Worm (Caenorhabditis elegans): Measurements from ENCODE around the gene pqn-75.

Gene pqn-75

DNA sequence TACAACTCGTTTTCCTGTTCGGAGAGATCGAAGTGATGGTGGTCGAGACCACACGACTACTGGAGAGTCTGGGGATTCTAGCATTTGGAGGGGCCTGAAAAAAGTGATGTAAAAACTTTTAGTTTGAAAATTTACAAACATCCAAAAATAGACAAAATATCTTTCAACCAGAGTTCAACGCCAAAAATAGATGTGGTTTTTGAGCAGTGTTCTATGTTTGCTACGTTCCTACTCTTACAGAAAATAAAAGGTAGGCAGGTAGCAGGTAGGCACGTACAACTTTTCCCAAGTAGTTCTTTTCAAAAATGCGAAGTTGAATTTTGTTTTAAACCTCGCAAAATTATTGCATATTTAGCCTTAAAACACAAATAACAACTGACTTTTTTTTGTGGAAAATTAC lies 40.3 kb downstream of the pqn-75 start, which contains the start of gene F49F1.14:
TSS of gene F49F1.14 (minus strand) at position 101 of the 400 bp plus-strand sequence.
- TF ChIP-seq T26A5.8 (tag; optimal IDR thresholded peaks at IDR 0.05): no peak
- no peak for TF ChIP-seq ZK185.1 (tag; optimal IDR thresholded peaks at IDR 0.05; ENCODE audit: poor library complexity, severe bottlenecking)
- TF ChIP-seq nfya-1 (tag; optimal IDR thresholded peaks at IDR 0.05; ENCODE audit: borderline replicate concordance, insufficient read depth): no peak
- no peak for TF ChIP-seq lsl-1 (GFP tag; optimal IDR thresholded peaks at IDR 0.05)
- TF ChIP-seq cebp-1 (GFP tag; IDR thresholded peaks at IDR 0.05): no peak
- TF ChIP-seq cebp-1 (tag; optimal IDR thresholded peaks at IDR 0.05): no peak
- no peak for TF ChIP-seq nhr-179 (tag; optimal IDR thresholded peaks at IDR 0.05)
- no peak for TF ChIP-seq hlh-12 (tag; optimal IDR thresholded peaks at IDR 0.05)

DNA sequence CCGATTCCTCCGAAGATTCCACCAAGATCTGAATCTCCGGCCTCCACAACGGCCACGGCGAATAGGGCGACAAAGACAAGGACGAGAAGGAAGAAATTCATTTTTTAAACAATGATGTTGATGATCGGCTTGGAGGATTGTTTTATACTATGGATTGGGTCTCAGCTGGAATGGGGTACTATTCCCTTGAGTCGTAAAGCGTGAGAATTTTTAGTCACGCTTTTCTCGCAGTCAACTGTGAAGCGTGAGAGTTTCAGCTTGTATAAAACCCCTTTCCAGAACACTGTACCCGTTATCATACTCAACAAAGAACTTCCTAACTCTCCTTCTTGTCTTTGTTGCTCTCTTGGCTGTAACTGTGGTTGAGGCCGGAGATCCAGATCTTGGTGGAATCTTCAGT lies 42.4 kb downstream of the pqn-75 start, which contains the start of gene F49F1.15:
TSS of gene F49F1.15 (minus strand) at position 101 of the 400 bp plus-strand sequence.
- TF ChIP-seq C17E4.6 (GFP tag; IDR thresholded peaks at IDR 0.05): no peak
- TF ChIP-seq tlf-1 (GFP tag; optimal IDR thresholded peaks at IDR 0.05): no peak
- TF ChIP-seq B0019.2 (GFP tag; conservative IDR thresholded peaks at IDR 0.05): no peak
- TF ChIP-seq tbx-9 (tag; optimal IDR thresholded peaks at IDR 0.05; ENCODE audit: borderline replicate concordance): no peak
- TF ChIP-seq nhr-80 (tag; optimal IDR thresholded peaks at IDR 0.05): no peak
- no peak for TF ChIP-seq atf-7 (tag; optimal IDR thresholded peaks at IDR 0.05)
- TF ChIP-seq ceh-58 (GFP tag; IDR thresholded peaks at IDR 0.05): no peak
- no peak for TF ChIP-seq athp-1 (tag; optimal IDR thresholded peaks at IDR 0.05)
- no peak for TF ChIP-seq F33H1.4 (GFP tag; IDR thresholded peaks at IDR 0.05)
- no peak for TF ChIP-seq cebp-1 (GFP tag; IDR thresholded peaks at IDR 0.05)
- TF ChIP-seq cebp-1 (tag; optimal IDR thresholded peaks at IDR 0.05): no peak
- no peak for TF ChIP-seq Y53F4B.3 (GFP tag; IDR thresholded peaks at IDR 0.05)
- TF ChIP-seq madf-3 (GFP tag; IDR thresholded peaks at IDR 0.05): no peak
- TF ChIP-seq B0336.3 (GFP tag; IDR thresholded peaks at IDR 0.05): no peak
- no peak for TF ChIP-seq hmg-20 (GFP tag; IDR thresholded peaks at IDR 0.05)
- TF ChIP-seq egl-18 (GFP tag; IDR thresholded peaks at IDR 0.05): no peak
- TF ChIP-seq let-607 (tag; optimal IDR thresholded peaks at IDR 0.05): no peak

- TF ChIP-seq him-1 (tag; optimal IDR thresholded peaks at IDR 0.05) (no peak), mes-4 (tag; optimal IDR thresholded peaks at IDR 0.05) (no peak), pbrm-1 (GFP tag; IDR thresholded peaks at IDR 0.05) (no peak), aptf-3 (GFP tag; IDR thresholded peaks at IDR 0.05) (no peak), athp-1 (tag; optimal IDR thresholded peaks at IDR 0.05) (no peak)
Observed at ce11 chrIV:4115634-4116033, 43.5 kb downstream of the pqn-75 start, which contains the start of the genes F49F1.4 and F49F1.2. Gene F49F1.4 (minus strand): TSS chrIV:4115734. Gene F49F1.2 (plus strand): TSS chrIV:4115943.

- TF ChIP-seq mxl-1 (tag; optimal IDR thresholded peaks at IDR 0.05) (no peak), nhr-80 (tag; optimal IDR thresholded peaks at IDR 0.05) (peak; percentile 17), sea-2 (GFP tag; IDR thresholded peaks at IDR 0.05) (no peak)
Observed at ce11 chrIV:4117432-4117831, 45.3 kb downstream of the pqn-75 start, which contains the start of gene drd-50. Gene drd-50 (plus strand): TSS chrIV:4117732.

DNA sequence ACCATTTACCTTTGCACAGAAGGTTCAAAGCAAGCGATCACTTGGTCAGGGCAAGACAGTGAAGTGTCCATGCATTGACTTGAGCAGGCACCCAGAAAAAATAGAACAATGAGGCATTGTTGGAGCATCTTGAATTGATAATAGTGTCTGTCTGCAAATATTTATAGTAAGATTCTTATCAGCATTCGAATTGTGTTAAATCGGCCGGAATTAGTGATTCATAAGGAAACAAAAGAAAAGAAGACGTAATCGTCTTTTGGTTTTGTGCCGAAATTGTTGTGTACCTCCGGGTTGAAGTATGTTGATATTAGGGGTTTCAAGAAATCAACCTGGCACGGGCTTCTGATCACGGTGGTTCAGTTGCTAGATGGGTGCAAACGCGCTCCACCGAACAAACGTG lies 48.1 kb downstream of the pqn-75 start, which contains the start of gene F49F1.5:
TSS of gene F49F1.5 (minus strand) at position 153 of the 400 bp plus-strand sequence.
- no peak for TF ChIP-seq atf-7 (tag; optimal IDR thresholded peaks at IDR 0.05)
- no peak for TF ChIP-seq unc-130 (GFP tag; optimal IDR thresholded peaks at IDR 0.05)
- no peak for TF ChIP-seq ztf-26 (tag; optimal IDR thresholded peaks at IDR 0.05)
- no peak for TF ChIP-seq ztf-6 (GFP tag; IDR thresholded peaks at IDR 0.05)
- TF ChIP-seq Y56A3A.18 (GFP tag; IDR thresholded peaks at IDR 0.05): no peak
- no peak for TF ChIP-seq tbx-9 (tag; optimal IDR thresholded peaks at IDR 0.05; ENCODE audit: borderline replicate concordance)
- TF ChIP-seq T26A5.8 (tag; optimal IDR thresholded peaks at IDR 0.05): no peak

Measured in whole organism, young adult.